Worm (Caenorhabditis elegans) whole organism, mixed stage, embryonic: ENCODE data around the gene bar-1.

ENCODE experiments used
- bed-3 ChIP-seq: fragments of 200-800 bp; sonication (Bioruptor generic); optimal IDR thresholded peaks from 3 replicates; lab custom pipeline; 2018; ENCODE audit warnings: mild to moderate bottlenecking, missing genetic modification characterization, moderate library complexity, missing compliant biosample characterization
- ceh-39 ChIP-seq: fragments of 150-350 bp; optimal IDR thresholded peaks from 2 replicates; lab custom pipeline; 2014; ENCODE audit warnings: missing biosample characterization, missing genetic modification characterization
- ceh-83 ChIP-seq: fragments of 200-800 bp; sonication (Bioruptor generic); optimal IDR thresholded peaks from 2 replicates; lab custom pipeline; 2018; ENCODE audit warnings: mild to moderate bottlenecking, missing genetic modification characterization, missing compliant biosample characterization
- ces-1 ChIP-seq: fragments of 150-350 bp; optimal IDR thresholded peaks from 2 replicates; lab custom pipeline; 2014; ENCODE audit warnings: missing biosample characterization, missing genetic modification reagents, missing genetic modification characterization
- cnd-1 ChIP-seq: fragments of 200-800 bp; sonication (Bioruptor generic); optimal IDR thresholded peaks from 2 replicates; lab custom pipeline; 2018; ENCODE audit warnings: mild to moderate bottlenecking, missing genetic modification characterization, missing compliant biosample characterization
- drap-1 ChIP-seq: fragments of 200-800 bp; sonication (Bioruptor generic); optimal IDR thresholded peaks from 3 replicates; lab custom pipeline; 2018; ENCODE audit warnings: mild to moderate bottlenecking, missing genetic modification characterization, missing compliant biosample characterization
- elt-1 ChIP-seq: sonication (generic microtip); optimal IDR thresholded peaks from 2 replicates; lab custom pipeline; 2017; ENCODE audit warnings: missing genetic modification characterization, mild to moderate bottlenecking, missing compliant biosample characterization, antibody characterized with exemption, moderate library complexity, borderline replicate concordance; ENCODE audit not compliant: insufficient read depth
- elt-3 ChIP-seq: fragments of 150-350 bp; optimal IDR thresholded peaks from 2 replicates; lab custom pipeline; 2014; ENCODE audit warnings: missing biosample characterization, missing genetic modification characterization
- flh-1 ChIP-seq: fragments of 200-800 bp; sonication (Bioruptor generic); optimal IDR thresholded peaks from 2 replicates; lab custom pipeline; 2018; ENCODE audit warnings: mild to moderate bottlenecking, missing genetic modification characterization, moderate library complexity, missing compliant biosample characterization
- ham-2 ChIP-seq: fragments of 200-800 bp; sonication (Bioruptor generic); optimal IDR thresholded peaks from 2 replicates; lab custom pipeline; 2018; ENCODE audit warnings: mild to moderate bottlenecking, missing genetic modification characterization, missing compliant biosample characterization
- hlh-1 ChIP-seq: fragments of 150-350 bp; optimal IDR thresholded peaks from 2 replicates; lab custom pipeline; 2014; ENCODE audit warnings: missing biosample characterization, missing genetic modification reagents, missing genetic modification characterization
- lin-13 ChIP-seq: fragments of 150-350 bp; optimal IDR thresholded peaks from 2 replicates; lab custom pipeline; 2014; ENCODE audit warnings: missing biosample characterization, missing genetic modification characterization
- lsy-2 ChIP-seq: fragments of 150-350 bp; optimal IDR thresholded peaks from 2 replicates; lab custom pipeline; 2014; ENCODE audit warnings: missing biosample characterization, missing genetic modification characterization
- mep-1 ChIP-seq: fragments of 150-350 bp; optimal IDR thresholded peaks from 2 replicates; lab custom pipeline; 2017; ENCODE audit warnings: missing biosample characterization, missing genetic modification reagents, missing genetic modification characterization, inconsistent platforms
- mls-2 ChIP-seq: sonication (generic microtip); optimal IDR thresholded peaks from 2 replicates; lab custom pipeline; 2016; ENCODE audit warnings: mild to moderate bottlenecking, missing genetic modification characterization, moderate library complexity, missing compliant biosample characterization
- nhr-12 ChIP-seq: fragments of 150-350 bp; optimal IDR thresholded peaks from 2 replicates; lab custom pipeline; 2014; ENCODE audit warnings: missing biosample characterization, missing genetic modification characterization
- nhr-2 ChIP-seq: fragments of 150-350 bp; optimal IDR thresholded peaks from 2 replicates; lab custom pipeline; 2014; ENCODE audit warnings: missing biosample characterization, missing genetic modification characterization
- nhr-237 ChIP-seq: fragments of 150-350 bp; optimal IDR thresholded peaks from 2 replicates; lab custom pipeline; 2014; ENCODE audit warnings: missing biosample characterization, missing genetic modification characterization
- nhr-76 ChIP-seq: sonication (generic microtip); optimal IDR thresholded peaks from 2 replicates; lab custom pipeline; 2017; ENCODE audit warnings: missing biosample characterization, missing genetic modification characterization
- pha-4 ChIP-seq: fragments of 150-350 bp; optimal IDR thresholded peaks from 2 replicates; lab custom pipeline; 2018; ENCODE audit warnings: missing biosample characterization, missing genetic modification reagents, missing genetic modification characterization
- sem-2 ChIP-seq: fragments of 200-800 bp; sonication (Bioruptor generic); optimal IDR thresholded peaks from 2 replicates; lab custom pipeline; 2018; ENCODE audit warnings: mild to moderate bottlenecking, missing genetic modification characterization, missing compliant biosample characterization
- snpc-4 ChIP-seq: fragments of 150-350 bp; optimal IDR thresholded peaks from 2 replicates; lab custom pipeline; 2014; ENCODE audit warnings: missing biosample characterization, missing genetic modification characterization
- sptf-1 ChIP-seq: sonication (generic microtip); optimal IDR thresholded peaks from 2 replicates; lab custom pipeline; 2017; ENCODE audit warnings: mild to moderate bottlenecking, missing genetic modification characterization, moderate library complexity, missing compliant biosample characterization
- tbx-8 ChIP-seq: fragments of 200-800 bp; sonication (Bioruptor generic); optimal IDR thresholded peaks from 2 replicates; lab custom pipeline; 2018; ENCODE audit warnings: mild to moderate bottlenecking, missing genetic modification characterization, moderate library complexity, missing compliant biosample characterization
- unc-120 ChIP-seq: sonication (generic microtip); optimal IDR thresholded peaks from 2 replicates; lab custom pipeline; 2017; ENCODE audit warnings: missing genetic modification characterization, missing compliant biosample characterization; ENCODE audit not compliant: poor library complexity, severe bottlenecking
- unc-39 ChIP-seq: fragments of 150-350 bp; optimal IDR thresholded peaks from 2 replicates; lab custom pipeline; 2014; ENCODE audit warnings: missing biosample characterization, missing genetic modification characterization
- unc-62 ChIP-seq: fragments of 150-350 bp; optimal IDR thresholded peaks from 2 replicates; lab custom pipeline; 2014; ENCODE audit warnings: missing biosample characterization, missing genetic modification reagents, missing genetic modification characterization
- ztf-11 ChIP-seq: fragments of 150-350 bp; optimal IDR thresholded peaks from 2 replicates; lab custom pipeline; 2014; ENCODE audit warnings: missing biosample characterization, missing genetic modification characterization

Gene bar-1

ce11 chrX:7140682-7141254, 29.7 kb downstream of the bar-1 start:
- TF ChIP-seq bed-3 (no peak), hlh-1 (tag; lab: Kevin White, UChicago) (no peak), drap-1 (no peak), ztf-11 (tag; lab: Kevin White, UChicago) (no peak), ceh-83 (GFP tag; lab: Kevin White, UChicago) (no peak), mls-2 (tag; lab: Kevin White, UChicago) (no peak), cnd-1 (tag; lab: Kevin White, UChicago) (no peak), ceh-39 (tag; lab: Kevin White, UChicago) (no peak), snpc-4 (tag; lab: Kevin White, UChicago) (no peak), nhr-237 (tag; lab: Kevin White, UChicago) (no peak), ces-1 (GFP tag; lab: Kevin White, UChicago) (no peak), unc-62 (no peak), unc-120 (tag; lab: Kevin White, UChicago) (no peak), tbx-8 (GFP tag; lab: Kevin White, UChicago) (no peak), nhr-12 (no peak), elt-3 (no peak), sptf-1 (tag; lab: Kevin White, UChicago) (no peak)

ce11 chrX:7139614-7140013, 30.8 kb downstream of the bar-1 start, which contains the start of gene clec-86:
Gene clec-86 (plus strand): TSS chrX:7139875.
- TF ChIP-seq nhr-12 (no peak), sptf-1 (tag; lab: Kevin White, UChicago) (no peak), lin-13 (no peak), ceh-83 (GFP tag; lab: Kevin White, UChicago) (no peak), mep-1 (tag; lab: Kevin White, UChicago) (no peak), cnd-1 (tag; lab: Kevin White, UChicago) (no peak), lsy-2 (tag; lab: Kevin White, UChicago) (no peak), unc-62 (no peak), nhr-76 (tag; lab: Kevin White, UChicago) (no peak), bed-3 (no peak), mls-2 (tag; lab: Kevin White, UChicago) (no peak), unc-120 (tag; lab: Kevin White, UChicago) (no peak), nhr-2 (tag; lab: Kevin White, UChicago) (no peak), flh-1 (GFP tag; lab: Kevin White, UChicago) (no peak), snpc-4 (tag; lab: Kevin White, UChicago) (no peak), unc-39 (tag; lab: Kevin White, UChicago) (no peak), sem-2 (GFP tag; lab: Kevin White, UChicago) (no peak), ceh-39 (tag; lab: Kevin White, UChicago) (no peak), ham-2 (no peak), elt-1 (tag; lab: Kevin White, UChicago) (no peak)

ce11 chrX:7131206-7131605, 39.2 kb downstream of the bar-1 start:
- TF ChIP-seq unc-62, result no peak
- TF ChIP-seq hlh-1 (tag; lab: Kevin White, UChicago), result no peak
- no peak for TF ChIP-seq nhr-12
- no peak for TF ChIP-seq sem-2 (GFP tag; lab: Kevin White, UChicago)
- TF ChIP-seq pha-4 (tag; lab: Kevin White, UChicago), result no peak
- no peak for TF ChIP-seq lsy-2 (tag; lab: Kevin White, UChicago)
- no peak for TF ChIP-seq ceh-39 (tag; lab: Kevin White, UChicago)
- no peak for TF ChIP-seq ceh-83 (GFP tag; lab: Kevin White, UChicago)

- peak; percentile 1 for TF ChIP-seq elt-1 (tag; lab: Kevin White, UChicago)
- TF ChIP-seq lsy-2 (tag; lab: Kevin White, UChicago), result no peak
Measured at ce11 chrX:7129460-7129859, 41.0 kb downstream of the bar-1 start.

- no peak for TF ChIP-seq drap-1
- no peak for TF ChIP-seq bed-3
- TF ChIP-seq flh-1 (GFP tag; lab: Kevin White, UChicago), result no peak
- no peak for TF ChIP-seq lin-13
- TF ChIP-seq cnd-1 (tag; lab: Kevin White, UChicago), result no peak
- TF ChIP-seq mls-2 (tag; lab: Kevin White, UChicago), result no peak
- TF ChIP-seq elt-1 (tag; lab: Kevin White, UChicago), result no peak
- no peak for TF ChIP-seq unc-120 (tag; lab: Kevin White, UChicago)
- TF ChIP-seq elt-3, result no peak
Measured at ce11 chrX:7128615-7129014, 41.8 kb downstream of the bar-1 start.
